Fruit fly (Drosophila melanogaster): ENCODE measurements around the gene CG10845.

Gene CG10845

DNA sequence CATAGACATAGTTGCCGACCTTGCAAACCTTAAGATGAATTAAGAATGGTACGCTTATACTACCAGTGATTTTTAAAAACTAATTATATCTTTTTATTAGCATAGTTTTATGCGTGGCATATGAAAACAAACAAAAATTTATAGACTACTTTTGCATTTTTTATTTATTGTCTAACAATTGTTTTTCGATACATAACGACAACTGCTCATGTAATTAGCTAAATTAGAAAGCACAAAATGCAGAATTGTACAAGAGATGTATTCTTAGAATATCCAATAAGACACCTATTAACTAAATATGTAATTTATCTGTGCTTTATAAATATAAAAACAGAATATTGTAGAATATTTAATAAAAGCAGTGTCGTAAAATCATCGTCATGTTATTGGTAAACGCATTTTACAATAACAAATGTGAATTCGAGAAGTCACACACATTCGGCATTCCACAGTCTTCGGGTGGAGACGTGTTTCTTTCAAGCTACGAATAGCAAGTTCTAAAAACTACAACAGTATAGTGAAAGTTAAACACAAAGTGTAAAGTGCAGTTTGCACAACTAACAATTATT lies 25.9 kb downstream of the CG10845 start:
- TF ChIP-seq CG14711 (tag; optimal IDR thresholded peaks at IDR 0.05) = peak; percentile 26
- TF ChIP-seq toe (GFP tag; optimal IDR thresholded peaks at IDR 0.05) = no peak

DNA sequence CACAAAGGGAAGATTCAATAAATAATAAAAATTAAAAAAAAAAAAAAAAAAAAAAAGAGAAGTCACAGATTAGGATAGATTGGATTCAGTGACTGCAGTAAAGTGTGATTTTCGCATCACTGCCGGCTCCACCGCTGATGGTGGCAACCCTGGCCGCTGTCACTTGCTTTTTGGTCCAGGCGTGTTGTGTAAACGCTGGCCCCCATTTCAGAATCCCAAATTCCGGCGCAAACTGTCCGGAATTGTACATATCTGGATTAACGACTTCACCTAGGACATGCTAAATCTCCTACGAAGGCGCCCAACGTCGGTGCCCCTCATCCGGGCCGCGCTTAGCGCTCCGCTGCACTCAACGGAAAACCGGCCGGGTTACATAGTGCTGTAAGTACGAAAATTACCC lies 30.9 kb downstream of the CG10845 start, which contains the start of gene CG11771:
Gene CG11771, plus strand, starts transcription at position 155 of the 400 bp plus-strand sequence.
- TF ChIP-seq Hr96 (GFP tag; optimal IDR thresholded peaks at IDR 0.05) (no peak), toe (GFP tag; optimal IDR thresholded peaks at IDR 0.05) (no peak), bab1 (GFP tag; optimal IDR thresholded peaks at IDR 0.05) (no peak), CG7101 (tag; optimal IDR thresholded peaks at IDR 0.05) (no peak), CG14711 (tag; optimal IDR thresholded peaks at IDR 0.05) (peak; percentile 86), Crg-1 (GFP tag; optimal IDR thresholded peaks at IDR 0.05) (no peak)

DNA sequence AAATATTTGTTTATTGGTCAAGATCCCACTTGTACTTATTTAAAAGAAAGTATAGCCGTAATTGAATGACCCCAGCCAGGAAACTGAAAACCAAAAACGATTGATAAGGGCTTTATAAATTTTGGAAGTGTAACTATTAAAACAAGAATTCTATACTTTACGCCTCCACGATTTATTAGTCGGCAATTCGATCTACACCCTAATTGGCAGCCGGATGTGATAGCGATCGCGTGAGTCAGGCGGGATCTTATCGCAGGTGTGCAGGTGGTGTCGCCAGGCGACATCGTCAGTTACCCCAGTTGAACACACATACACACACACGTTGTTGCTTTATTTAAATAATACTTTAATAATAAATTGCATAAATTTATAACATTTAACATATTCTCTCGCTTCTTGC lies 33.6 kb downstream of the CG10845 start:
- TF ChIP-seq Hr96 (GFP tag; optimal IDR thresholded peaks at IDR 0.05) (no peak), bab1 (GFP tag; optimal IDR thresholded peaks at IDR 0.05) (no peak), kay (GFP tag; ENCODE audit: borderline replicate concordance) (no peak), CG11617 (GFP tag; optimal IDR thresholded peaks at IDR 0.05) (no peak), CG1620 (GFP tag; optimal IDR thresholded peaks at IDR 0.05) (no peak), tj (GFP tag; optimal IDR thresholded peaks at IDR 0.05) (no peak), cnc (optimal IDR thresholded peaks at IDR 0.05) (no peak), CG12768 (GFP tag; optimal IDR thresholded peaks at IDR 0.05) (no peak), CG33017 (tag; optimal IDR thresholded peaks at IDR 0.05) (no peak), CG7101 (tag; optimal IDR thresholded peaks at IDR 0.05) (no peak), toe (GFP tag; optimal IDR thresholded peaks at IDR 0.05) (no peak), CG5204 (GFP tag; optimal IDR thresholded peaks at IDR 0.05) (no peak), cic (GFP tag; optimal IDR thresholded peaks at IDR 0.05) (no peak), ovo (GFP tag; optimal IDR thresholded peaks at IDR 0.05) (no peak)

DNA sequence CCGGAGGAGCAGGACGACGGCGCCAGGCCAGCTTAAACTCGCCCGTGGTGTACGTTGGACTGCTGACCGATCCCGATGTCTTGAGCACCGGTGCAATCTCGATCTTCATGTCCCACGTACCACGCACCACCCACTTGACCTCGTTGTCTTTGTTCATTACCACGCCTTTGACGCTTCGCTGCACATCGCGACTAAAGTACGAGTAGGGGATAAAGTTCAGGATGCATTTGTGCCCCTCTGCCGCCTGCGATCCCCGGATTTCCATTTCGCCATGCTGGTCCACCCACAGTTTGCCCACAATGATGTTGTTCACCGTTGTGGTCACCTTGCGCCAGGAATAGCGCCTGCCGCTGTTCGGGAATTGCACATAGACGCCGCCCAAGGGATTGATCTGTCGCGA lies 34.8 kb downstream of the CG10845 start:
- TF ChIP-seq cnc (optimal IDR thresholded peaks at IDR 0.05) (no peak), Clk (GFP tag; optimal IDR thresholded peaks at IDR 0.05) (no peak), bab1 (GFP tag; optimal IDR thresholded peaks at IDR 0.05) (no peak), toe (GFP tag; optimal IDR thresholded peaks at IDR 0.05) (no peak), CG11617 (GFP tag; optimal IDR thresholded peaks at IDR 0.05) (no peak)

DNA sequence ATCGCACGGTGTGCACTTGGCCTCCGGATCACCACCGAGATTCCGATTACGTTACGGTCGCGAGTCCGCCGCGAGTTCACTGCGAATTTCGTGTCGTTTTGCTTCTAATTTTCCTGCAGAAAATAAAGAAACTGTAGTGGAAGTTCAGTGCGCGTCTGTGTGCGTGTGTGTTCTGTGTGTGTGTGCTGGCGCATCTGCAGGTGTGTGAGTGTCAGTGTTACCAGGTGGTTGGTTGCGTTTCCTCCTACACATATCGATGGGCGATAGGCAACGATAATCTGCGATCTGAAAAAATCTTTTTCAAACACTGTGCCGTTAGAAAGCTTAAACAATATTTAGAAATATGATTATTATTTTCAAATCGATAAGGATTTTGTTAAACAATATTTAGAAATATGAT lies 37.1 kb downstream of the CG10845 start, which contains the start of gene Osbp:
Gene Osbp, minus strand, starts transcription at position 174 of the 400 bp plus-strand sequence.
- TF ChIP-seq toe (GFP tag; optimal IDR thresholded peaks at IDR 0.05) = no peak
- TF ChIP-seq CG5204 (GFP tag; optimal IDR thresholded peaks at IDR 0.05) = no peak
- TF ChIP-seq cnc (optimal IDR thresholded peaks at IDR 0.05) = no peak
- TF ChIP-seq Clk (GFP tag; optimal IDR thresholded peaks at IDR 0.05) = no peak
- TF ChIP-seq CG1620 (GFP tag; optimal IDR thresholded peaks at IDR 0.05) = no peak
- no peak for TF ChIP-seq Hr96 (GFP tag; optimal IDR thresholded peaks at IDR 0.05)
- TF ChIP-seq tj (GFP tag; optimal IDR thresholded peaks at IDR 0.05) = no peak
- no peak for TF ChIP-seq CG7045 (GFP tag; optimal IDR thresholded peaks at IDR 0.05)
- TF ChIP-seq CG14711 (tag; optimal IDR thresholded peaks at IDR 0.05) = peak; percentile 24
- no peak for TF ChIP-seq cic (GFP tag; optimal IDR thresholded peaks at IDR 0.05)
- TF ChIP-seq CG7101 (tag; optimal IDR thresholded peaks at IDR 0.05) = peak; percentile 4
- no peak for TF ChIP-seq kay (GFP tag; ENCODE audit: borderline replicate concordance)
- TF ChIP-seq ovo (GFP tag; optimal IDR thresholded peaks at IDR 0.05) = no peak
- no peak for TF ChIP-seq CG33017 (tag; optimal IDR thresholded peaks at IDR 0.05)
- no peak for TF ChIP-seq Crg-1 (GFP tag; optimal IDR thresholded peaks at IDR 0.05)
- peak; percentile 47 for TF ChIP-seq bab1 (GFP tag; optimal IDR thresholded peaks at IDR 0.05)
- peak; percentile 1 for TF ChIP-seq CG12768 (GFP tag; optimal IDR thresholded peaks at IDR 0.05)
- TF ChIP-seq Mnt (GFP tag; optimal IDR thresholded peaks at IDR 0.05) = peak; percentile 37
- no peak for TF ChIP-seq CG11617 (GFP tag; optimal IDR thresholded peaks at IDR 0.05)
- TF ChIP-seq pad (GFP tag; optimal IDR thresholded peaks at IDR 0.05) = peak; percentile 13

DNA sequence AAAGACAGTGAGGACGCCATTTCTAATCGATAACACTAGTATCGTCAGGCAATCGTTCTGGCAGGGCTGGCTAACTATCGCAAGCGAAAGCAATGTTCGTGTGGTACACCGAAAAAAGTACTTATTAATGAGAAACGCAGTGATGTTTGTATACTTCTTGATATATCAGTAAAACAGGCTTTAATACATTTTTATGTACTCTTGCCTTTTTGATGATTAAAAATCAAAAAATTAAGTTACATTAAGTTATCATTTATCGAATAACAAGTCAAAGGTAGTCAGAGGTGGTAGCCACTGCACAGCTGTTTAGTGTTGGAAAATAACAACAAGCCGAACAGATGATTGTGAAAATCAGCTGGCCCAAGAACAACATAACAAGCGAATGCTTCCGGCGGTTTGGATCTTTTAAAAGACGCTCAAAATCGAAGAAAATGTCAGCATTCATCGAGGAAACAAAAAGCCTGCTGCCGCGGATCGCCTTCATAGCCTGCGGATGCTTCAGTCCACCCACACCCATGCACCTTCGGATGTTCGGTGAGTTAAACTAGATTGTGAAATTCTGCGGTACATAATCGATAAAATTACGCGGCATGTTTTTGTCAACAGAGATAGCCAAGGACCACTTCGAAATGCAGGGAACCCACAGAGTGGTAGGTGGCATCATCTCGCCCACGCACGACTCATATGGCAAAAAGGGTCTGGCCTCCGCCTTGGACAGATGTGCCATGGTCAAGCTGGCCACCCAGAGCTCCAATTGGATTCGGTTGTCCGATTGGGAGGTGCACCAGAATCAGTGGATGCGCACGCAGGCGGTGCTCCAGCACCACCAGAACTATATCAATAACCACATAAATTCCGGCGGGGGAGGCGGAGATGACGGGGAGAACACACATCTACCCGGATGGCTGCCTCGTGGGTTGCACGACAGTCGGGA lies 44.3 kb downstream of the CG10845 start, which contains the start of the genes ssh and Nmnat:
Gene ssh, minus strand, starts transcription at position 37 of the 934 bp plus-strand sequence.
Gene Nmnat, plus strand, starts transcription at position 318 of the 934 bp plus-strand sequence.
- TF ChIP-seq CG12768 (GFP tag; optimal IDR thresholded peaks at IDR 0.05) = no peak
- TF ChIP-seq bab1 (GFP tag; optimal IDR thresholded peaks at IDR 0.05) = peak; percentile 81
- TF ChIP-seq CG11617 (GFP tag; optimal IDR thresholded peaks at IDR 0.05) = peak; percentile 63
- TF ChIP-seq toe (GFP tag; optimal IDR thresholded peaks at IDR 0.05) = peak; percentile 69
- no peak for TF ChIP-seq ovo (GFP tag; optimal IDR thresholded peaks at IDR 0.05)
- no peak for TF ChIP-seq kay (GFP tag; ENCODE audit: borderline replicate concordance)
- peak; percentile 53 for TF ChIP-seq Hr96 (GFP tag; optimal IDR thresholded peaks at IDR 0.05)
- no peak for TF ChIP-seq cic (GFP tag; optimal IDR thresholded peaks at IDR 0.05)
- TF ChIP-seq cnc (optimal IDR thresholded peaks at IDR 0.05) = no peak
- TF ChIP-seq CG33017 (tag; optimal IDR thresholded peaks at IDR 0.05) = no peak
- peak; percentile 53 for TF ChIP-seq CG7101 (tag; optimal IDR thresholded peaks at IDR 0.05)
- TF ChIP-seq CG7045 (GFP tag; optimal IDR thresholded peaks at IDR 0.05) = peak; percentile 31
- peak; percentile 34 for TF ChIP-seq Mnt (GFP tag; optimal IDR thresholded peaks at IDR 0.05)
- TF ChIP-seq tj (GFP tag; optimal IDR thresholded peaks at IDR 0.05) = peak; percentile 13
- peak; percentile 71 for TF ChIP-seq CG5204 (GFP tag; optimal IDR thresholded peaks at IDR 0.05)
- TF ChIP-seq pad (GFP tag; optimal IDR thresholded peaks at IDR 0.05) = peak; percentile 55
- peak; percentile 58 for TF ChIP-seq Crg-1 (GFP tag; optimal IDR thresholded peaks at IDR 0.05)
- TF ChIP-seq Clk (GFP tag; optimal IDR thresholded peaks at IDR 0.05) = no peak
- TF ChIP-seq CG1620 (GFP tag; optimal IDR thresholded peaks at IDR 0.05) = peak; percentile 50
- TF ChIP-seq CG14711 (tag; optimal IDR thresholded peaks at IDR 0.05) = peak; percentile 38

Data from whole organism, adult.